Worm (Caenorhabditis elegans) whole organism, L3 larva: ENCODE data around the gene Y55F3AM.9.
"Not testable (repeated sequence)": the region's sequence is repeated elsewhere in the genome, so short reads cannot be mapped to it uniquely, and the experiment has no call there.

Source experiments
- ceh-28 ChIP-seq: fragments of 150-350 bp; optimal IDR thresholded peaks from 2 replicates; lab custom pipeline; 2014; ENCODE audit warnings: missing biosample characterization, missing genetic modification reagents, missing genetic modification characterization
- nhr-67 ChIP-seq: fragments of 150-350 bp; optimal IDR thresholded peaks from 2 replicates; lab custom pipeline; 2014; ENCODE audit warnings: missing biosample characterization, missing genetic modification characterization
- nhr-77 ChIP-seq: fragments of 150-350 bp; optimal IDR thresholded peaks from 2 replicates; lab custom pipeline; 2014; ENCODE audit warnings: missing biosample characterization, missing genetic modification characterization
- pha-4 ChIP-seq: fragments of 150-350 bp; optimal IDR thresholded peaks from 2 replicates; lab custom pipeline; 2014; ENCODE audit warnings: missing biosample characterization, missing genetic modification reagents, missing genetic modification characterization
- pqm-1 ChIP-seq: fragments of 150-350 bp; optimal IDR thresholded peaks from 2 replicates; lab custom pipeline; 2017; ENCODE audit warnings: missing biosample characterization, missing genetic modification characterization, inconsistent platforms

DNA sequence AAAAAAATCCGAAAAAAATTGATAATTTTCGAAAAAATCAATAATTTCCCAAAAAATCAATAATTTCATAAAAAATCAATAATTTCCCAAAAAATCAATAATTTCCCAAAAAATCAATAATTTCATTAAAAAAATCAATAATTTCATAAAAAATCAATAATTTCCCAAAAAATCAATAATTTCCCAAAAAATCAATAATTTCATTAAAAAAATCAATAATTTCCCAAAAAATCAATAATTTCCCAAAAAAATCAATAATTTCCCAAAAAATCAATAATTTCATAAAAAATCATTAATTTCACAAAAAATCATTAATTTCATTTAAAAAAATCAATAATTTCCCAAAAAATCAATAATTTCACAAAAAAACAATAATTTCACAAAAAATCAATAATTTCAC is 31.7 kb downstream of the Y55F3AM.9 start:
- not testable (repeated sequence) for TF ChIP-seq pqm-1 (tag; lab: Kevin White, UChicago); pha-4 (tag; lab: Kevin White, UChicago); nhr-77 (tag; lab: Kevin White, UChicago); nhr-67
- peak; percentile 98 for TF ChIP-seq ceh-28 (tag; lab: Kevin White, UChicago)
